Worm (Caenorhabditis elegans): ENCODE measurements around the gene R11G10.3.

ce11 chrV:13571714-13572258, 48.5 kb downstream of the R11G10.3 start, which contains the start of gene C50B8.4:
- TF ChIP-seq crh-2 (tag; optimal IDR thresholded peaks at IDR 0.05) (no peak), snpc-4 (tag; optimal IDR thresholded peaks at IDR 0.05) (no peak), ama-1 (optimal IDR thresholded peaks at IDR 0.05) (no peak), sem-4 (tag; optimal IDR thresholded peaks at IDR 0.05) (no peak), egl-27 (tag; optimal IDR thresholded peaks at IDR 0.05) (no peak)
